Worm (Caenorhabditis elegans) whole organism, L3 larva: ENCODE data around the gene Y50D4A.10.

Experiments used
- R02D3.7 ChIP-seq: fragments of 150-350 bp; optimal IDR thresholded peaks from 2 replicates; lab custom pipeline; 2014; ENCODE audit warnings: missing biosample characterization, missing genetic modification characterization
- aly-2 ChIP-seq: fragments of 150-350 bp; optimal IDR thresholded peaks from 2 replicates; lab custom pipeline; 2014; ENCODE audit warnings: missing biosample characterization, missing genetic modification characterization
- ama-1 ChIP-seq: fragments of 150-350 bp; optimal IDR thresholded peaks from 2 replicates; lab custom pipeline; 2018
- ceh-28 ChIP-seq: fragments of 150-350 bp; optimal IDR thresholded peaks from 2 replicates; lab custom pipeline; 2014; ENCODE audit warnings: missing biosample characterization, missing genetic modification reagents, missing genetic modification characterization
- ceh-82 ChIP-seq: fragments of 150-350 bp; optimal IDR thresholded peaks from 2 replicates; lab custom pipeline; 2014; ENCODE audit warnings: missing biosample characterization, missing genetic modification characterization
- ceh-9 ChIP-seq: sonication (generic microtip); optimal IDR thresholded peaks from 2 replicates; lab custom pipeline; 2018; ENCODE audit warnings: missing biosample characterization, missing genetic modification characterization
- egl-27 ChIP-seq: sonication (generic microtip); optimal IDR thresholded peaks from 4 replicates; lab custom pipeline; 2017; ENCODE audit warnings: missing biosample characterization, missing genetic modification reagents, missing genetic modification characterization
- egl-5 ChIP-seq: fragments of 150-350 bp; optimal IDR thresholded peaks from 2 replicates; lab custom pipeline; 2017; ENCODE audit warnings: missing biosample characterization, missing genetic modification reagents, missing genetic modification characterization, inconsistent platforms
- elt-1 ChIP-seq: fragments of 150-350 bp; optimal IDR thresholded peaks from 2 replicates; lab custom pipeline; 2014; ENCODE audit warnings: missing biosample characterization, missing genetic modification characterization
- elt-2 ChIP-seq: sonication (generic microtip); optimal IDR thresholded peaks from 2 replicates; lab custom pipeline; 2016; ENCODE audit warnings: missing genetic modification reagents, mild to moderate bottlenecking, missing genetic modification characterization, missing compliant biosample characterization
- elt-3 ChIP-seq, 3 experiments: fragments of 150-350 bp in 1 of 3; sonication (generic microtip) in 2 of 3; optimal IDR thresholded peaks; 2 replicates in 2 of 3; 4 replicates in 1 of 3; lab custom pipeline; 2014 to 2017; ENCODE audit warnings: missing biosample characterization in 3 of 3, missing genetic modification characterization in 3 of 3
- eor-1 ChIP-seq, 2 experiments: fragments of 150-350 bp; optimal IDR thresholded peaks; 2 replicates each; lab custom pipeline; 2014 to 2018; ENCODE audit warnings: missing biosample characterization in 2 of 2, missing genetic modification characterization in 2 of 2
- fos-1 ChIP-seq: fragments of 150-350 bp; optimal IDR thresholded peaks from 2 replicates; lab custom pipeline; 2014; ENCODE audit warnings: missing biosample characterization, missing genetic modification characterization
- hmg-11 ChIP-seq: sonication (generic microtip); optimal IDR thresholded peaks from 2 replicates; lab custom pipeline; 2016; ENCODE audit warnings: missing genetic modification characterization, missing compliant biosample characterization
- jun-1 ChIP-seq: fragments of 150-350 bp; optimal IDR thresholded peaks from 2 replicates; lab custom pipeline; 2014; ENCODE audit warnings: missing biosample characterization, missing genetic modification reagents, missing genetic modification characterization
- lin-15B ChIP-seq: fragments of 150-350 bp; optimal IDR thresholded peaks from 2 replicates; lab custom pipeline; 2014; ENCODE audit warnings: missing biosample characterization, missing genetic modification characterization
- lin-39 ChIP-seq: fragments of 150-350 bp; optimal IDR thresholded peaks from 2 replicates; lab custom pipeline; 2018; ENCODE audit warnings: missing biosample characterization, missing genetic modification reagents, missing genetic modification characterization
- lsy-12 ChIP-seq: sonication (generic microtip); optimal IDR thresholded peaks from 2 replicates; lab custom pipeline; 2016; ENCODE audit warnings: mild to moderate bottlenecking, missing genetic modification characterization, missing compliant biosample characterization
- mdl-1 ChIP-seq: fragments of 150-350 bp; optimal IDR thresholded peaks from 2 replicates; lab custom pipeline; 2014; ENCODE audit warnings: missing biosample characterization, missing genetic modification characterization
- nfya-1 ChIP-seq: sonication (generic microtip); optimal IDR thresholded peaks from 2 replicates; lab custom pipeline; 2017; ENCODE audit warnings: missing genetic modification characterization, mild to moderate bottlenecking, missing compliant biosample characterization, antibody characterized with exemption, moderate library complexity; ENCODE audit not compliant: insufficient read depth
- nhr-11 ChIP-seq: fragments of 150-350 bp; optimal IDR thresholded peaks from 2 replicates; lab custom pipeline; 2014; ENCODE audit warnings: missing biosample characterization, missing genetic modification characterization
- nhr-12 ChIP-seq: fragments of 150-350 bp; optimal IDR thresholded peaks from 2 replicates; lab custom pipeline; 2014; ENCODE audit warnings: missing biosample characterization, missing genetic modification characterization
- nhr-23 ChIP-seq: fragments of 150-350 bp; optimal IDR thresholded peaks from 2 replicates; lab custom pipeline; 2014; ENCODE audit warnings: missing biosample characterization, missing genetic modification reagents, missing genetic modification characterization
- nhr-237 ChIP-seq: fragments of 150-350 bp; optimal IDR thresholded peaks from 2 replicates; lab custom pipeline; 2014; ENCODE audit warnings: missing biosample characterization, missing genetic modification characterization
- nhr-25 ChIP-seq: sonication (generic microtip); optimal IDR thresholded peaks from 2 replicates; lab custom pipeline; 2017; ENCODE audit warnings: missing biosample characterization, missing genetic modification characterization
- nhr-43 ChIP-seq: sonication (generic microtip); optimal IDR thresholded peaks from 2 replicates; lab custom pipeline; 2016; ENCODE audit warnings: mild to moderate bottlenecking, missing genetic modification characterization, missing compliant biosample characterization; ENCODE audit not compliant: poor library complexity, severe bottlenecking
- nhr-67 ChIP-seq: fragments of 150-350 bp; optimal IDR thresholded peaks from 2 replicates; lab custom pipeline; 2014; ENCODE audit warnings: missing biosample characterization, missing genetic modification characterization
- nhr-77 ChIP-seq: fragments of 150-350 bp; optimal IDR thresholded peaks from 2 replicates; lab custom pipeline; 2014; ENCODE audit warnings: missing biosample characterization, missing genetic modification characterization
- pha-4 ChIP-seq: fragments of 150-350 bp; optimal IDR thresholded peaks from 2 replicates; lab custom pipeline; 2014; ENCODE audit warnings: missing biosample characterization, missing genetic modification reagents, missing genetic modification characterization
- pqm-1 ChIP-seq: fragments of 150-350 bp; optimal IDR thresholded peaks from 2 replicates; lab custom pipeline; 2017; ENCODE audit warnings: missing biosample characterization, missing genetic modification characterization, inconsistent platforms
- sea-2 ChIP-seq: fragments of 150-350 bp; sonication (generic microtip); optimal IDR thresholded peaks from 4 replicates; lab custom pipeline; 2014; ENCODE audit warnings: missing biosample characterization, missing genetic modification reagents, missing genetic modification characterization
- skn-1 ChIP-seq: fragments of 150-350 bp; optimal IDR thresholded peaks from 2 replicates; lab custom pipeline; 2014; ENCODE audit warnings: missing biosample characterization, missing genetic modification characterization
- snpc-4 ChIP-seq: fragments of 150-350 bp; optimal IDR thresholded peaks from 2 replicates; lab custom pipeline; 2014; ENCODE audit warnings: missing biosample characterization, missing genetic modification characterization
- tbx-2 ChIP-seq: sonication (generic microtip); optimal IDR thresholded peaks from 2 replicates; lab custom pipeline; 2016; ENCODE audit warnings: mild to moderate bottlenecking, missing genetic modification characterization, missing compliant biosample characterization
- unc-39 ChIP-seq: sonication (generic microtip); optimal IDR thresholded peaks from 4 replicates; lab custom pipeline; 2017; ENCODE audit warnings: missing biosample characterization, missing genetic modification characterization
- zag-1 ChIP-seq: fragments of 150-350 bp; optimal IDR thresholded peaks from 2 replicates; lab custom pipeline; 2014; ENCODE audit warnings: missing biosample characterization, missing genetic modification characterization
- ztf-4 ChIP-seq: fragments of 150-350 bp; optimal IDR thresholded peaks from 2 replicates; lab custom pipeline; 2014; ENCODE audit warnings: missing biosample characterization, missing genetic modification characterization

The Y50D4A.10 gene

ce11 chrV:1220509-1220908 is at the start of gene Y50D4A.10:
Gene Y50D4A.10, minus strand, starts transcription at chrV:1220565.
- TF ChIP-seq aly-2 (tag; lab: Kevin White, UChicago), result no peak
- TF ChIP-seq, all 47 proteins: peak for 0

- no peak for TF ChIP-seq nhr-67 (tag; lab: Kevin White, UChicago)
- no peak for TF ChIP-seq R02D3.7
- TF ChIP-seq nhr-11 (tag; lab: Kevin White, UChicago), result no peak
- TF ChIP-seq unc-39 (tag; lab: Kevin White, UChicago), result no peak
These were observed 46.2 kb upstream of the Y50D4A.10 start for ce11 chrV:1266540-1266939.

ce11 chrV:1263939-1264823 is 43.8 kb upstream of the Y50D4A.10 start, which contains the start of the genes rab-1 and C39F7.5:
Gene rab-1, minus strand, starts transcription at chrV:1263989.
Gene C39F7.5, plus strand, starts transcription at chrV:1264773.
- peak; percentile 21 for TF ChIP-seq hmg-11 (tag; lab: Kevin White, UChicago)
- no peak for TF ChIP-seq jun-1 (tag; lab: Kevin White, UChicago)
- TF ChIP-seq tbx-2 (tag; lab: Kevin White, UChicago), result no peak
- peak; percentile 81 for TF ChIP-seq lin-15B (tag; lab: Kevin White, UChicago)
- TF ChIP-seq pqm-1, result peak; percentile 34
- TF ChIP-seq ama-1 (lab: Kevin White, UChicago), result no peak
- TF ChIP-seq egl-5 (tag; lab: Kevin White, UChicago), result peak; percentile 27
- TF ChIP-seq pha-4 (tag; lab: Kevin White, UChicago), result peak; percentile 74
- peak; percentile 8 for TF ChIP-seq ztf-4 (tag; lab: Kevin White, UChicago)
- TF ChIP-seq elt-2 (tag; lab: Kevin White, UChicago), result peak; percentile 58
- no peak for TF ChIP-seq nhr-43 (tag; lab: Kevin White, UChicago)
- TF ChIP-seq nhr-25 (tag; lab: Kevin White, UChicago), result no peak
- peak; percentile 60 for TF ChIP-seq snpc-4 (tag; lab: Kevin White, UChicago)
- TF ChIP-seq nfya-1 (tag; lab: Kevin White, UChicago), result peak; percentile 67
- no peak for TF ChIP-seq ceh-9 (tag; lab: Kevin White, UChicago)
- TF ChIP-seq lin-39 (tag; lab: Kevin White, UChicago), result peak; percentile 77
- TF ChIP-seq nhr-23 (tag; lab: Kevin White, UChicago), result peak; percentile 24

ce11 chrV:1263078-1263732 is 42.8 kb upstream of the Y50D4A.10 start:
- TF ChIP-seq eor-1 (tag; optimal IDR thresholded peaks at IDR 0.05; lab: Kevin White, UChicago), result no peak
- TF ChIP-seq ceh-28 (tag; lab: Kevin White, UChicago), result no peak
- TF ChIP-seq aly-2 (tag; lab: Kevin White, UChicago), result no peak
- no peak for TF ChIP-seq egl-27 (tag; lab: Kevin White, UChicago)

- TF ChIP-seq lin-39 (tag; lab: Kevin White, UChicago), result no peak
- TF ChIP-seq aly-2 (tag; lab: Kevin White, UChicago), result no peak
- TF ChIP-seq elt-3 (tag; optimal IDR thresholded peaks at IDR 0.05; lab: Kevin White, UChicago), result peak in 1 of 3 experiments; percentile 5
- TF ChIP-seq ceh-28 (tag; lab: Kevin White, UChicago), result no peak
- TF ChIP-seq egl-5 (tag; lab: Kevin White, UChicago), result no peak
- no peak for TF ChIP-seq skn-1 (tag; lab: Kevin White, UChicago)
- no peak for TF ChIP-seq egl-27 (tag; lab: Kevin White, UChicago)
- TF ChIP-seq nhr-23 (tag; lab: Kevin White, UChicago), result no peak
- no peak for TF ChIP-seq nhr-77 (tag; lab: Kevin White, UChicago)
- TF ChIP-seq mdl-1, result no peak
- TF ChIP-seq nhr-237 (tag; lab: Kevin White, UChicago), result no peak
- peak; percentile 64 for TF ChIP-seq ama-1 (lab: Kevin White, UChicago)
- no peak for TF ChIP-seq fos-1 (tag; lab: Kevin White, UChicago)
- no peak for TF ChIP-seq nhr-12 (tag; lab: Kevin White, UChicago)
- no peak for TF ChIP-seq lsy-12 (tag; lab: Kevin White, UChicago)
- no peak for TF ChIP-seq elt-1 (tag; lab: Kevin White, UChicago)
- no peak for TF ChIP-seq sea-2
- no peak for TF ChIP-seq jun-1 (tag; lab: Kevin White, UChicago)
- TF ChIP-seq nhr-11 (tag; lab: Kevin White, UChicago), result no peak
- TF ChIP-seq unc-39 (tag; lab: Kevin White, UChicago), result no peak
- TF ChIP-seq zag-1 (tag; lab: Kevin White, UChicago), result no peak
- TF ChIP-seq ceh-82, result peak; percentile 23
- TF ChIP-seq tbx-2 (tag; lab: Kevin White, UChicago), result no peak
- TF ChIP-seq nfya-1 (tag; lab: Kevin White, UChicago), result no peak
- peak; percentile 21 for TF ChIP-seq elt-2 (tag; lab: Kevin White, UChicago)
- no peak for TF ChIP-seq pha-4 (tag; lab: Kevin White, UChicago)
These were observed 41.7 kb upstream of the Y50D4A.10 start for ce11 chrV:1262036-1262435.
